Fruit fly (Drosophila melanogaster) whole organism, embryonic: Measurements from ENCODE around the gene Taf2.

Source experiments
- ATbp ChIP-seq: fragments of 200-800 bp; sonication (Bioruptor generic); optimal IDR thresholded peaks from 2 replicates; lab custom pipeline; 2017; ENCODE audit warnings: missing biosample characterization, mild to moderate bottlenecking, missing genetic modification characterization, missing genetic modification reagents
- Aef1 ChIP-seq: fragments of 200-800 bp; sonication (Bioruptor generic); IDR thresholded peaks from 3 replicates; pipeline ENCODE4 v1.3.6; 2022; ENCODE audit warnings: missing biosample characterization, missing genetic modification characterization
- CG1024 ChIP-seq: fragments of 200-800 bp; sonication (Bioruptor generic); IDR thresholded peaks from 2 replicates; pipeline ENCODE4 v1.3.6; 2022; ENCODE audit warnings: missing biosample characterization, missing genetic modification characterization
- CG10274 ChIP-seq: fragments of 200-800 bp; sonication (Bioruptor generic); optimal IDR thresholded peaks from 3 replicates; lab custom pipeline; 2017; ENCODE audit warnings: missing biosample characterization, mild to moderate bottlenecking, missing genetic modification characterization
- CG10366 ChIP-seq: fragments of 200-800 bp; sonication (Bioruptor generic); IDR thresholded peaks from 2 replicates; pipeline ENCODE4 v1.3.6; 2022; ENCODE audit warnings: missing biosample characterization, missing genetic modification characterization
- CG10654 ChIP-seq: fragments of 200-800 bp; sonication (Bioruptor generic); optimal IDR thresholded peaks from 2 replicates; lab custom pipeline; 2016; ENCODE audit warnings: missing biosample characterization, missing genetic modification characterization
- CG11085 ChIP-seq: fragments of 200-800 bp; sonication (Bioruptor generic); IDR thresholded peaks from 2 replicates; pipeline ENCODE4 v1.3.6; 2022; ENCODE audit warnings: missing biosample characterization, missing genetic modification characterization
- CG11695 ChIP-seq: fragments of 200-800 bp; sonication (Bioruptor generic); IDR thresholded peaks from 3 replicates; pipeline ENCODE4 v1.3.6; 2022; ENCODE audit warnings: missing biosample characterization, missing genetic modification characterization
- CG12236 ChIP-seq: fragments of 200-800 bp; sonication (Bioruptor generic); optimal IDR thresholded peaks from 2 replicates; lab custom pipeline; 2016; ENCODE audit warnings: missing biosample characterization, missing genetic modification characterization
- CG15011 ChIP-seq: fragments of 200-800 bp; sonication (Bioruptor generic); optimal IDR thresholded peaks from 3 replicates; lab custom pipeline; 2018; ENCODE audit warnings: missing biosample characterization, mild to moderate bottlenecking, missing genetic modification characterization
- CG15601 ChIP-seq: fragments of 200-800 bp; sonication (Bioruptor generic); optimal IDR thresholded peaks from 3 replicates; lab custom pipeline; 2019; ENCODE audit warnings: missing biosample characterization, mild to moderate bottlenecking, missing genetic modification characterization, moderate library complexity
- CG16813 ChIP-seq: fragments of 200-800 bp; sonication (Bioruptor generic); IDR thresholded peaks from 3 replicates; pipeline ENCODE4 v1.3.6; 2022; ENCODE audit warnings: missing biosample characterization, missing genetic modification characterization; ENCODE audit not compliant: partially characterized antibody
- CG17328 ChIP-seq: fragments of 200-800 bp; sonication (Bioruptor generic); IDR thresholded peaks from 2 replicates; pipeline ENCODE4 v1.3.6; 2022; ENCODE audit warnings: missing biosample characterization, missing genetic modification characterization
- CG17912 ChIP-seq: fragments of 200-800 bp; sonication (Bioruptor generic); optimal IDR thresholded peaks from 2 replicates; lab custom pipeline; 2018; ENCODE audit warnings: missing biosample characterization, mild to moderate bottlenecking, missing genetic modification characterization
- CG4328 ChIP-seq: fragments of 200-800 bp; sonication (Bioruptor generic); optimal IDR thresholded peaks from 3 replicates; lab custom pipeline; 2017; ENCODE audit warnings: missing biosample characterization, missing genetic modification reagents, missing genetic modification characterization
- CG4404 ChIP-seq: fragments of 200-800 bp; sonication (Bioruptor generic); IDR thresholded peaks from 2 replicates; pipeline ENCODE4 v1.3.6; 2022; ENCODE audit warnings: missing biosample characterization, missing genetic modification characterization
- CG6175 ChIP-seq: fragments of 200-800 bp; sonication (Bioruptor generic); IDR thresholded peaks from 3 replicates; pipeline ENCODE4 v1.3.6; 2022; ENCODE audit warnings: missing biosample characterization, missing genetic modification characterization
- CG6854 ChIP-seq: fragments of 200-800 bp; sonication (Bioruptor generic); optimal IDR thresholded peaks from 3 replicates; lab custom pipeline; 2017; ENCODE audit warnings: missing biosample characterization, mild to moderate bottlenecking, missing genetic modification characterization
- CG9876 ChIP-seq: fragments of 200-800 bp; sonication (Bioruptor generic); optimal IDR thresholded peaks from 2 replicates; lab custom pipeline; 2016; ENCODE audit warnings: missing biosample characterization, missing genetic modification characterization
- CrebB ChIP-seq: fragments of 200-800 bp; sonication (Bioruptor generic); optimal IDR thresholded peaks from 3 replicates; lab custom pipeline; 2018; ENCODE audit warnings: missing biosample characterization, mild to moderate bottlenecking, missing genetic modification characterization
- Dll ChIP-seq: fragments of 200-800 bp; sonication (Bioruptor generic); IDR thresholded peaks from 4 replicates; pipeline ENCODE4 v1.3.6; 2022; ENCODE audit warnings: missing biosample characterization, missing genetic modification characterization; ENCODE audit not compliant: partially characterized antibody
- ERR ChIP-seq: fragments of 200-800 bp; sonication (Bioruptor generic); optimal IDR thresholded peaks from 2 replicates; lab custom pipeline; 2016; ENCODE audit warnings: missing biosample characterization, missing genetic modification characterization
- Eip74EF ChIP-seq, 2 experiments: fragments of 200-800 bp in 1 of 2; fragments of >200 bp in 1 of 2; sonication (Bioruptor generic) in 1 of 2; optimal IDR thresholded peaks; 2 replicates each; lab custom pipeline; 2017 to 2019; ENCODE audit warnings: missing biosample characterization in 2 of 2, missing genetic modification characterization in 2 of 2, mild to moderate bottlenecking in 1 of 2, moderate library complexity in 1 of 2
- Elba2 ChIP-seq: fragments of 200-800 bp; sonication (Bioruptor generic); optimal IDR thresholded peaks from 3 replicates; lab custom pipeline; 2016; ENCODE audit warnings: missing biosample characterization, missing genetic modification characterization
- HLH54F ChIP-seq: fragments of 200-800 bp; sonication (Bioruptor generic); optimal IDR thresholded peaks from 3 replicates; lab custom pipeline; 2016; ENCODE audit warnings: missing biosample characterization, missing genetic modification characterization
- Lim3 ChIP-seq: fragments of 200-800 bp; sonication (Bioruptor generic); IDR thresholded peaks from 2 replicates; pipeline ENCODE4 v1.3.6; 2022; ENCODE audit warnings: missing biosample characterization, missing genetic modification characterization
- Max ChIP-seq: fragments of 200-800 bp; sonication (Bioruptor generic); optimal IDR thresholded peaks from 2 replicates; lab custom pipeline; 2016; ENCODE audit warnings: missing biosample characterization, mild to moderate bottlenecking, missing genetic modification characterization
- NC2β ChIP-seq: fragments of 200-800 bp; sonication (Bioruptor generic); optimal IDR thresholded peaks from 2 replicates; lab custom pipeline; 2016; ENCODE audit warnings: missing biosample characterization, missing genetic modification characterization
- Nf-YC ChIP-seq: fragments of 200-800 bp; optimal IDR thresholded peaks from 3 replicates; lab custom pipeline; 2019; ENCODE audit warnings: missing biosample characterization, mild to moderate bottlenecking, missing genetic modification characterization, moderate library complexity
- Oli ChIP-seq: fragments of 200-800 bp; sonication (Bioruptor generic); optimal IDR thresholded peaks from 2 replicates; lab custom pipeline; 2018; ENCODE audit warnings: missing biosample characterization, mild to moderate bottlenecking, missing genetic modification characterization, moderate library complexity
- Ptx1 ChIP-seq: fragments of 200-800 bp; sonication (Bioruptor generic); IDR thresholded peaks from 2 replicates; pipeline ENCODE4 v1.3.6; 2022; ENCODE audit warnings: missing biosample characterization, missing genetic modification characterization
- Rfx ChIP-seq: fragments of 200-800 bp; sonication (Bioruptor generic); IDR thresholded peaks from 2 replicates; pipeline ENCODE4 v1.3.6; 2022; ENCODE audit warnings: missing biosample characterization, missing genetic modification characterization
- Scr ChIP-seq: fragments of 200-800 bp; sonication (Bioruptor generic); IDR thresholded peaks from 2 replicates; pipeline ENCODE4 v1.3.6; 2022; ENCODE audit warnings: missing biosample characterization, missing genetic modification characterization; ENCODE audit not compliant: partially characterized antibody
- Sry-β ChIP-seq: fragments of 200-800 bp; sonication (Bioruptor generic); optimal IDR thresholded peaks from 2 replicates; lab custom pipeline; 2018; ENCODE audit warnings: missing biosample characterization, mild to moderate bottlenecking, missing genetic modification characterization, moderate library complexity
- Sry-δ ChIP-seq: fragments of 200-800 bp; sonication (Bioruptor generic); optimal IDR thresholded peaks from 2 replicates; lab custom pipeline; 2016; ENCODE audit warnings: missing biosample characterization, missing genetic modification characterization
- Tbp ChIP-seq: fragments of >200 bp; optimal IDR thresholded peaks from 2 replicates; lab custom pipeline; 2018; ENCODE audit warnings: missing biosample characterization, missing genetic modification characterization
- ap ChIP-seq: fragments of 200-800 bp; sonication (Bioruptor generic); IDR thresholded peaks from 2 replicates; pipeline ENCODE4 v1.3.6; 2022; ENCODE audit warnings: missing biosample characterization, missing genetic modification characterization
- ara ChIP-seq: fragments of 200-800 bp; sonication (Bioruptor generic); IDR thresholded peaks from 2 replicates; pipeline ENCODE4 v1.3.6; 2022; ENCODE audit warnings: missing biosample characterization, missing genetic modification characterization
- bigmax ChIP-seq: fragments of 200-800 bp; sonication (Bioruptor generic); optimal IDR thresholded peaks from 2 replicates; lab custom pipeline; 2018; ENCODE audit warnings: missing biosample characterization, mild to moderate bottlenecking, missing genetic modification characterization
- btn ChIP-seq: fragments of 200-800 bp; sonication (Bioruptor generic); optimal IDR thresholded peaks from 2 replicates; lab custom pipeline; 2016; ENCODE audit warnings: missing biosample characterization, missing genetic modification characterization
- ci ChIP-seq: fragments of 200-800 bp; sonication (Bioruptor generic); IDR thresholded peaks from 3 replicates; pipeline ENCODE4 v1.3.6; 2022; ENCODE audit warnings: missing biosample characterization, missing genetic modification characterization
- gem ChIP-seq: fragments of 200-800 bp; sonication (Bioruptor generic); optimal IDR thresholded peaks from 2 replicates; lab custom pipeline; 2019; ENCODE audit warnings: missing biosample characterization, mild to moderate bottlenecking, missing genetic modification characterization, moderate library complexity
- grn ChIP-seq: fragments of 200-800 bp; sonication (Bioruptor generic); optimal IDR thresholded peaks from 3 replicates; lab custom pipeline; 2017; ENCODE audit warnings: missing biosample characterization, missing genetic modification characterization
- phol ChIP-seq: fragments of 200-800 bp; sonication (Bioruptor generic); optimal IDR thresholded peaks from 3 replicates; lab custom pipeline; 2018; ENCODE audit warnings: missing biosample characterization, mild to moderate bottlenecking, missing genetic modification characterization, moderate library complexity
- pita ChIP-seq: fragments of 200-800 bp; sonication (Bioruptor generic); optimal IDR thresholded peaks from 2 replicates; lab custom pipeline; 2017; ENCODE audit warnings: missing biosample characterization, mild to moderate bottlenecking, missing genetic modification characterization
- sob ChIP-seq: fragments of 200-800 bp; sonication (Bioruptor generic); IDR thresholded peaks from 2 replicates; pipeline ENCODE4 v1.3.6; 2022; ENCODE audit warnings: missing biosample characterization, missing genetic modification characterization
- sug ChIP-seq: fragments of 200-800 bp; optimal IDR thresholded peaks from 2 replicates; lab custom pipeline; 2019; ENCODE audit warnings: missing biosample characterization, mild to moderate bottlenecking, missing genetic modification characterization, moderate library complexity
- tap ChIP-seq: fragments of 200-800 bp; optimal IDR thresholded peaks from 3 replicates; lab custom pipeline; 2019; ENCODE audit warnings: missing biosample characterization, mild to moderate bottlenecking, missing genetic modification characterization, moderate library complexity
- toy ChIP-seq: fragments of 200-800 bp; sonication (Bioruptor generic); IDR thresholded peaks from 2 replicates; pipeline ENCODE4 v1.3.6; 2022; ENCODE audit warnings: missing biosample characterization, missing genetic modification characterization
- trem ChIP-seq: fragments of 200-800 bp; optimal IDR thresholded peaks from 3 replicates; lab custom pipeline; 2019; ENCODE audit warnings: missing biosample characterization, mild to moderate bottlenecking, missing genetic modification characterization, moderate library complexity
- ttk ChIP-seq: fragments of 200-800 bp; sonication (Bioruptor generic); IDR thresholded peaks from 2 replicates; pipeline ENCODE4 v2.1.2; 2022; ENCODE audit warnings: missing biosample characterization, missing genetic modification characterization

Taf2 gene

dm6 chr3L:9899046-9899659, 10.7 kb upstream of the Taf2 start, which contains the start of gene nudE (continued):
- TF ChIP-seq CG9876 (GFP tag; lab: Kevin White, UChicago) (no peak), btn (GFP tag; lab: Kevin White, UChicago) (no peak), Oli (no peak), CG11085 (no peak), Rfx (GFP tag; lab: Robert Waterston, UW) (peak; percentile 70), grn (GFP tag; lab: Kevin White, UChicago) (no peak), CG10366 (GFP tag; lab: Robert Waterston, UW) (no peak), CrebB (tag; lab: Kevin White, UChicago) (no peak), gem (tag; lab: Kevin White, UChicago) (peak; percentile 16), bigmax (GFP tag; lab: Kevin White, UChicago) (no peak), Eip74EF (GFP tag; optimal IDR thresholded peaks at IDR 0.05; lab: Kevin White, UChicago) (no peak), tap (tag; lab: Kevin White, UChicago) (no peak), Scr (peak; percentile 29; the same call in 1 of the 2 replicates), ap (GFP tag; lab: Robert Waterston, UW) (no peak), ara (GFP tag; lab: Robert Waterston, UW) (no peak; the same call in 1 of the 2 replicates), Sry-δ (GFP tag; lab: Kevin White, UChicago) (peak; percentile 46), sob (GFP tag; lab: Robert Waterston, UW) (no peak), Dll (GFP tag; lab: Robert Waterston, UW) (0 out of 4 replicates have a peak, but pooled peaks have one; percentile 25), Nf-YC (no peak), phol (tag; lab: Kevin White, UChicago) (peak; percentile 24), Ptx1 (GFP tag; lab: Robert Waterston, UW) (peak; percentile 50; the same call in 1 of the 2 replicates), trem (tag; lab: Kevin White, UChicago) (peak; percentile 28), ttk (GFP tag; lab: Robert Waterston, UW) (no peak), CG6854 (no peak), CG16813 (GFP tag; lab: Robert Waterston, UW) (no peak), CG11695 (GFP tag; lab: Robert Waterston, UW) (0 out of 3 replicates have a peak, but pooled peaks have one; percentile 25), Elba2 (no peak), CG17912 (GFP tag; lab: Kevin White, UChicago) (no peak), CG1024 (GFP tag; lab: Robert Waterston, UW) (no peak), CG17328 (GFP tag; lab: Robert Waterston, UW) (no peak), Max (GFP tag; lab: Kevin White, UChicago) (peak; percentile 54), ERR (peak; percentile 8), Lim3 (GFP tag; lab: Robert Waterston, UW) (no peak), toy (no peak), ATbp (GFP tag; lab: Kevin White, UChicago) (no peak), Sry-β (GFP tag; lab: Kevin White, UChicago) (no peak), HLH54F (GFP tag; lab: Kevin White, UChicago) (peak; percentile 59), CG4328 (GFP tag; lab: Kevin White, UChicago) (peak; percentile 30), CG10654 (GFP tag; lab: Kevin White, UChicago) (no peak), pita (no peak), CG4404 (no peak), CG15011 (no peak), Aef1 (peak; percentile 59), ci (GFP tag; lab: Robert Waterston, UW) (no peak), CG6175 (GFP tag; lab: Robert Waterston, UW) (no peak), sug (tag; lab: Kevin White, UChicago) (peak; percentile 12), NC2β (no peak), Tbp (GFP tag; lab: Kevin White, UChicago) (peak; percentile 22), CG10274 (GFP tag; lab: Kevin White, UChicago) (no peak), CG12236 (GFP tag; lab: Kevin White, UChicago) (no peak), CG15601 (tag; lab: Kevin White, UChicago) (no peak)
